Fruit fly (Drosophila melanogaster): ENCODE measurements around the gene CG34377.

DNA sequence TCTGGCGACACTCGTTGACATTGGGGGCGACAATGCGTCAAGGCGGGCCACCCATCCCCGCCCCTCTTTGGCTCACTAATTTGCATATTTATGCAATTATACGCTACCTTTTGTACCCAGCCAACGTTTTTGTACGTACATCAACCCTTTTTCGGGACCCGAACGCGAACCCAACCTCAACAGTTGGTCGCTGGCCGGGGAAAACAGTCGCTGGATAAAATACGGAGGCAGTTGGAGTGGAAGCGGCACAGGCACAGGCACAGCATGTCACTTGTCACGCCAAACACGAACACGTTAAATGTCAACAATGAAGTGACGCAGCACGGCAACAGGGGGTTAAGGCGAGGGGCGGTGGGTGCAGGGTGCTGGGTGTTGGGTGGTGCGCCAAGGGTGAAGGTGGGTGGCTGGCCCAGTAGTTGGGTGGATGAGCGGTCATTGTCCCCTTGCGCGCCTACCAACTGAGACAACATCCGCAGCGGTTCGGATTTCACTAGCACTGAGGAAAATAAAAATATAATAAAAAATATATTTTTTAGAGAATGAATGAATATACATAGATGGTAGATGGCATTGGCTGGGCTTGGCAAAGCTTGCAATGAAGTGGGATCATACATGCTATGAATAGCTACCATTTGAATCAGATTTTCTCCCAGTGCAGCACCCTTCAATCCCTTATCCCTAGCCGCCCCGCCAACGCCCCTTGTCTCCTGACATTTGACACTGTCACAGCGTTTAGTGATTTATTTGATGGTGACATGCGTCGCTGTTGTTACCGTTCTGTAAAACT lies 63.0 kb downstream of the CG34377 start:
- TF ChIP-seq pros (GFP tag; optimal IDR thresholded peaks at IDR 0.05) (no peak), Bgb (GFP tag; IDR thresholded peaks at IDR 0.05; ENCODE audit: partially characterized antibody) (no peak), bowl (GFP tag; IDR thresholded peaks at IDR 0.05) (no peak), dm (GFP tag; optimal IDR thresholded peaks at IDR 0.05) (no peak), fd96Cb (tag; optimal IDR thresholded peaks at IDR 0.05) (no peak), CG18262 (tag; optimal IDR thresholded peaks at IDR 0.05) (peak; percentile 37), Sox100B (GFP tag; optimal IDR thresholded peaks at IDR 0.05) (no peak), CG10274 (GFP tag; optimal IDR thresholded peaks at IDR 0.05) (no peak), usp (GFP tag; optimal IDR thresholded peaks at IDR 0.05) (no peak), CG3847 (GFP tag; IDR thresholded peaks at IDR 0.05) (0 out of 2 replicates have a peak, but pooled peaks have one; percentile 9), CG6683 (GFP tag; optimal IDR thresholded peaks at IDR 0.05) (no peak)
